Worm (Caenorhabditis elegans) whole organism, L4 larva: ENCODE measurements around the gene F59B2.14.
A peak's percentile ranks its signal among the peaks of the same experiment; 100 is the strongest.

ENCODE experiments used
- aha-1 ChIP-seq: fragments of 150-350 bp; peaks from one replicate; lab custom pipeline; 2014; ENCODE audit warnings: missing biosample characterization, missing genetic modification characterization
- ama-1 ChIP-seq: fragments of 150-350 bp; optimal IDR thresholded peaks from 2 replicates; lab custom pipeline; 2014; ENCODE audit warnings: inconsistent platforms, mixed read lengths
- arid-1 ChIP-seq: fragments of 200-800 bp; sonication (Bioruptor generic); conservative IDR thresholded peaks from 2 replicates; pipeline ENCODE4 v1.3.6; 2022; ENCODE audit warnings: missing genetic modification reagents, missing genetic modification characterization, missing compliant biosample characterization
- daf-12 ChIP-seq: fragments of 150-350 bp; optimal IDR thresholded peaks from 2 replicates; lab custom pipeline; 2014; ENCODE audit warnings: missing biosample characterization, missing genetic modification reagents, missing genetic modification characterization
- egl-43 ChIP-seq: fragments of 200-800 bp; sonication (Bioruptor generic); IDR thresholded peaks from 2 replicates; pipeline ENCODE4 v1.3.6; 2022; ENCODE audit warnings: missing genetic modification reagents, missing genetic modification characterization, missing compliant biosample characterization
- fkh-10 ChIP-seq: fragments of 150-350 bp; optimal IDR thresholded peaks from 2 replicates; lab custom pipeline; 2014; ENCODE audit warnings: missing biosample characterization, missing genetic modification reagents, missing genetic modification characterization
- jun-1 ChIP-seq: fragments of 150-350 bp; optimal IDR thresholded peaks from 2 replicates; lab custom pipeline; 2014; ENCODE audit warnings: missing biosample characterization, missing genetic modification reagents, missing genetic modification characterization
- nhr-11 ChIP-seq: fragments of 150-350 bp; optimal IDR thresholded peaks from 2 replicates; lab custom pipeline; 2014; ENCODE audit warnings: missing biosample characterization, missing genetic modification characterization
- nhr-25 ChIP-seq: sonication (generic microtip); optimal IDR thresholded peaks from 2 replicates; lab custom pipeline; 2017; ENCODE audit warnings: missing genetic modification characterization, mild to moderate bottlenecking, missing compliant biosample characterization, antibody characterized with exemption, moderate library complexity, borderline replicate concordance; ENCODE audit not compliant: insufficient read depth
- nhr-76 ChIP-seq: fragments of 150-350 bp; optimal IDR thresholded peaks from 2 replicates; lab custom pipeline; 2014; ENCODE audit warnings: missing biosample characterization, missing genetic modification characterization
- pha-4 ChIP-seq, 2 experiments: fragments of 150-350 bp in 1 of 2; fragments of 200-800 bp in 1 of 2; sonication (Bioruptor generic) in 1 of 2; IDR thresholded peaks in 1 of 2; optimal IDR thresholded peaks in 1 of 2; 2 replicates each; pipeline versions ENCODE4 v1.3.6 to Lab custom; 2014 to 2022; ENCODE audit warnings: missing genetic modification characterization in 2 of 2, missing genetic modification reagents in 2 of 2, missing biosample characterization in 1 of 2, missing compliant biosample characterization in 1 of 2
- zip-2 ChIP-seq: fragments of 150-350 bp; optimal IDR thresholded peaks from 2 replicates; lab custom pipeline; 2014; ENCODE audit warnings: missing biosample characterization, missing genetic modification characterization

- no peak for TF ChIP-seq ama-1
- no peak for TF ChIP-seq pha-4 (GFP tag; IDR thresholded peaks at IDR 0.05; lab: Robert Waterston, UW)
- TF ChIP-seq pha-4 (tag; optimal IDR thresholded peaks at IDR 0.05; lab: Kevin White, UChicago) = no peak
- TF ChIP-seq aha-1 (tag; lab: Kevin White, UChicago) = peak; percentile 57
- TF ChIP-seq jun-1 = no peak
- no peak for TF ChIP-seq egl-43 (GFP tag; lab: Robert Waterston, UW)
- no peak for TF ChIP-seq fkh-10 (GFP tag; lab: Kevin White, UChicago)
- TF ChIP-seq daf-12 (tag; lab: Kevin White, UChicago) = no peak
- no peak for TF ChIP-seq zip-2
- no peak for TF ChIP-seq nhr-25 (tag; lab: Kevin White, UChicago)
- no peak for TF ChIP-seq nhr-76 (tag; lab: Kevin White, UChicago)
- TF ChIP-seq nhr-11 (tag; lab: Kevin White, UChicago) = no peak
- no peak for TF ChIP-seq arid-1 (GFP tag; lab: Robert Waterston, UW)
Measured at ce11 chrIII:8998884-8999283, 23.6 kb downstream of the F59B2.14 start.
